Worm (Caenorhabditis elegans) whole organism, L1 larva: Measurements from ENCODE around the gene T26E4.9.

Experiments used
- nhr-19 ChIP-seq: fragments of 200-800 bp; sonication (Bioruptor generic); conservative IDR thresholded peaks from 2 replicates; pipeline ENCODE4 v1.3.6; 2022; ENCODE audit warnings: missing genetic modification characterization, missing compliant biosample characterization
- nhr-77 ChIP-seq: fragments of 150-350 bp; optimal IDR thresholded peaks from 2 replicates; lab custom pipeline; 2014; ENCODE audit warnings: missing biosample characterization, missing genetic modification characterization
- pqm-1 ChIP-seq: sonication (generic microtip); optimal IDR thresholded peaks from 3 replicates; lab custom pipeline; 2017; ENCODE audit warnings: missing biosample characterization, missing genetic modification characterization
- snpc-4 ChIP-seq: fragments of 150-350 bp; optimal IDR thresholded peaks from 2 replicates; lab custom pipeline; 2014; ENCODE audit warnings: missing biosample characterization, missing genetic modification characterization
- unc-130 ChIP-seq: fragments of 150-350 bp; optimal IDR thresholded peaks from 2 replicates; lab custom pipeline; 2017; ENCODE audit warnings: missing biosample characterization, missing genetic modification characterization, inconsistent platforms

DNA sequence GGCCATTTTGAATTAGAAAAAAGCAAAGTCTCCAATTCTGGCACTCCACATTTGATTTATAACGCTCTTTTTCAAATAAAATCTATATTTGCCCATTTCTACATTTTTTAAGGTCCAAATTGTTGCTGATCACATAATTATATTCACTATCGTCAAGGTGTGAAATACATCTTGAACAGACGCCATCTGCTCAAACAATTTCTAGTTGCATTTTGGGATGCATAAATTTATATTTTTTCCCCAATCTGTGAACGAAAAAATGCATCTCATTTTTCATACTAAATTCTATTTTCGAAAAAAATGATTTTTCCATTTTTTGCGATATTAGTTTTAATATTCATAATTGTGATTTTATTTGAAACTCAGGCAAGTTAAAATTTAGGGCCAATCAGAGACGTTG, 9.3 kb downstream of the T26E4.9 start, which contains the start of gene T26E4.7:
- TF ChIP-seq pqm-1 (tag; lab: Kevin White, UChicago) (no peak), nhr-19 (GFP tag; lab: Robert Waterston, UW) (no peak), snpc-4 (tag; lab: Kevin White, UChicago) (no peak), unc-130 (no peak), nhr-77 (tag; lab: Kevin White, UChicago) (no peak)
